Worm (Caenorhabditis elegans) whole organism, L3 larva: ENCODE measurements around the gene snpc-1.1.

ENCODE experiments used
- ZK546.5 ChIP-seq: sonication (generic microtip); optimal IDR thresholded peaks from 2 replicates; lab custom pipeline; 2017; ENCODE audit warnings: missing biosample characterization, missing genetic modification characterization
- ceh-16 ChIP-seq: sonication (generic microtip); optimal IDR thresholded peaks from 2 replicates; lab custom pipeline; 2017; ENCODE audit warnings: missing biosample characterization, missing genetic modification characterization
- ceh-9 ChIP-seq: sonication (generic microtip); optimal IDR thresholded peaks from 2 replicates; lab custom pipeline; 2018; ENCODE audit warnings: missing biosample characterization, missing genetic modification characterization
- daf-12 ChIP-seq: fragments of 150-350 bp; optimal IDR thresholded peaks from 2 replicates; lab custom pipeline; 2014; ENCODE audit warnings: missing biosample characterization, missing genetic modification reagents, missing genetic modification characterization
- lin-15B ChIP-seq: fragments of 150-350 bp; optimal IDR thresholded peaks from 2 replicates; lab custom pipeline; 2014; ENCODE audit warnings: missing biosample characterization, missing genetic modification characterization
- nfya-1 ChIP-seq: sonication (generic microtip); optimal IDR thresholded peaks from 2 replicates; lab custom pipeline; 2017; ENCODE audit warnings: missing genetic modification characterization, mild to moderate bottlenecking, missing compliant biosample characterization, antibody characterized with exemption, moderate library complexity; ENCODE audit not compliant: insufficient read depth
- skn-1 ChIP-seq: fragments of 150-350 bp; optimal IDR thresholded peaks from 2 replicates; lab custom pipeline; 2014; ENCODE audit warnings: missing biosample characterization, missing genetic modification characterization
- snpc-4 ChIP-seq: fragments of 150-350 bp; optimal IDR thresholded peaks from 2 replicates; lab custom pipeline; 2014; ENCODE audit warnings: missing biosample characterization, missing genetic modification characterization
- unc-39 ChIP-seq: sonication (generic microtip); optimal IDR thresholded peaks from 4 replicates; lab custom pipeline; 2017; ENCODE audit warnings: missing biosample characterization, missing genetic modification characterization
- unc-62 ChIP-seq: fragments of 150-350 bp; sonication (generic microtip); optimal IDR thresholded peaks from 4 replicates; lab custom pipeline; 2014; ENCODE audit warnings: missing biosample characterization, missing genetic modification reagents, missing genetic modification characterization
- ztf-11 ChIP-seq: fragments of 150-350 bp; optimal IDR thresholded peaks from 2 replicates; lab custom pipeline; 2014; ENCODE audit warnings: missing biosample characterization, missing genetic modification characterization

ce11 chrII:7810869-7811543 lies 29.9 kb upstream of the snpc-1.1 start, which contains the start of gene cki-1:
- TF ChIP-seq ZK546.5 (tag; lab: Kevin White, UChicago) (no peak), ceh-16 (tag; lab: Kevin White, UChicago) (no peak), daf-12 (no peak), ztf-11 (tag; lab: Kevin White, UChicago) (no peak), nfya-1 (no peak), skn-1 (tag; lab: Kevin White, UChicago) (no peak), snpc-4 (tag; lab: Kevin White, UChicago) (no peak), lin-15B (no peak), ceh-9 (tag; lab: Kevin White, UChicago) (no peak), unc-62 (no peak), unc-39 (tag; lab: Kevin White, UChicago) (no peak)
